Worm (Caenorhabditis elegans) whole organism, early embryonic: Measurements from ENCODE around the gene C54E4.12.

Experiments used
- B0310.2 ChIP-seq: sonication (generic microtip); optimal IDR thresholded peaks from 2 replicates; lab custom pipeline; 2016; ENCODE audit warnings: mild to moderate bottlenecking, missing genetic modification characterization, missing compliant biosample characterization
- F13C5.2 ChIP-seq: sonication (generic microtip); optimal IDR thresholded peaks from 2 replicates; lab custom pipeline; 2017; ENCODE audit warnings: mild to moderate bottlenecking, missing genetic modification characterization, inconsistent platforms, missing compliant biosample characterization
- ama-1 ChIP-seq: fragments of 150-350 bp; optimal IDR thresholded peaks from 2 replicates; lab custom pipeline; 2014
- ceh-13 ChIP-seq: fragments of 200-800 bp; sonication (Bioruptor generic); optimal IDR thresholded peaks from 2 replicates; lab custom pipeline; 2018; ENCODE audit warnings: mild to moderate bottlenecking, missing genetic modification characterization, missing compliant biosample characterization
- ceh-36 ChIP-seq: sonication (generic microtip); optimal IDR thresholded peaks from 2 replicates; lab custom pipeline; 2016; ENCODE audit warnings: missing genetic modification characterization, inconsistent platforms, missing compliant biosample characterization
- ets-7 ChIP-seq: sonication (generic microtip); optimal IDR thresholded peaks from 2 replicates; lab custom pipeline; 2016; ENCODE audit warnings: missing genotype, missing genetic modification characterization, missing compliant biosample characterization
- flt-1 ChIP-seq: fragments of 200-800 bp; sonication (Bioruptor generic); IDR thresholded peaks from 2 replicates; pipeline ENCODE4 v1.3.6; 2022; ENCODE audit warnings: missing genetic modification characterization, missing compliant biosample characterization
- hmbx-1 ChIP-seq: sonication (generic microtip); optimal IDR thresholded peaks from 2 replicates; lab custom pipeline; 2016; ENCODE audit warnings: mild to moderate bottlenecking, missing genetic modification characterization, missing compliant biosample characterization
- hnd-1 ChIP-seq: sonication (generic microtip); optimal IDR thresholded peaks from 2 replicates; lab custom pipeline; 2016; ENCODE audit warnings: missing genetic modification characterization, missing compliant biosample characterization
- pes-1 ChIP-seq: fragments of 200-800 bp; sonication (Bioruptor generic); IDR thresholded peaks from 2 replicates; pipeline ENCODE4 v1.3.6; 2022; ENCODE audit warnings: missing genetic modification reagents, missing genetic modification characterization, missing compliant biosample characterization
- scrt-1 ChIP-seq: fragments of 200-800 bp; sonication (Bioruptor generic); IDR thresholded peaks from 2 replicates; pipeline ENCODE4 v1.3.6; 2022; ENCODE audit warnings: missing genetic modification characterization, missing compliant biosample characterization
- tbx-11 ChIP-seq: fragments of 200-800 bp; sonication (Bioruptor generic); IDR thresholded peaks from 2 replicates; pipeline ENCODE4 v1.3.6; 2022; ENCODE audit warnings: missing genetic modification characterization, missing compliant biosample characterization
- tra-4 ChIP-seq: sonication (generic microtip); optimal IDR thresholded peaks from 2 replicates; lab custom pipeline; 2017; ENCODE audit warnings: missing genetic modification characterization, missing compliant biosample characterization

- TF ChIP-seq B0310.2: no peak
- TF ChIP-seq ama-1: no peak
- no peak for TF ChIP-seq ceh-36
- no peak for TF ChIP-seq scrt-1 (GFP tag; lab: Robert Waterston, UW)
- no peak for TF ChIP-seq pes-1 (GFP tag; lab: Robert Waterston, UW)
- no peak for TF ChIP-seq tra-4 (tag; lab: Kevin White, UChicago)
- TF ChIP-seq ets-7: no peak
- TF ChIP-seq hnd-1: no peak
- no peak for TF ChIP-seq flt-1 (GFP tag; lab: Robert Waterston, UW)
- no peak for TF ChIP-seq tbx-11 (GFP tag; lab: Robert Waterston, UW)
- TF ChIP-seq ceh-13 (GFP tag; lab: Kevin White, UChicago): no peak
- TF ChIP-seq hmbx-1 (tag; lab: Kevin White, UChicago): no peak
- no peak for TF ChIP-seq F13C5.2
These were observed 15.8 kb upstream of the C54E4.12 start for ce11 chrIV:2156239-2156638.
